Worm (Caenorhabditis elegans) whole organism, L3 larva: ENCODE measurements around the gene F40G9.7.

Experiments
- R02D3.7 ChIP-seq: fragments of 150-350 bp; optimal IDR thresholded peaks from 2 replicates; lab custom pipeline; 2014; ENCODE audit warnings: missing biosample characterization, missing genetic modification characterization
- ZK546.5 ChIP-seq: sonication (generic microtip); optimal IDR thresholded peaks from 2 replicates; lab custom pipeline; 2017; ENCODE audit warnings: missing biosample characterization, missing genetic modification characterization
- aly-2 ChIP-seq: fragments of 150-350 bp; optimal IDR thresholded peaks from 2 replicates; lab custom pipeline; 2014; ENCODE audit warnings: missing biosample characterization, missing genetic modification characterization
- ama-1 ChIP-seq: fragments of 150-350 bp; optimal IDR thresholded peaks from 2 replicates; lab custom pipeline; 2018
- ceh-28 ChIP-seq: fragments of 150-350 bp; optimal IDR thresholded peaks from 2 replicates; lab custom pipeline; 2014; ENCODE audit warnings: missing biosample characterization, missing genetic modification reagents, missing genetic modification characterization
- egl-27 ChIP-seq: sonication (generic microtip); optimal IDR thresholded peaks from 4 replicates; lab custom pipeline; 2017; ENCODE audit warnings: missing biosample characterization, missing genetic modification reagents, missing genetic modification characterization
- egl-5 ChIP-seq: fragments of 150-350 bp; optimal IDR thresholded peaks from 2 replicates; lab custom pipeline; 2017; ENCODE audit warnings: missing biosample characterization, missing genetic modification reagents, missing genetic modification characterization, inconsistent platforms
- elt-2 ChIP-seq: sonication (generic microtip); optimal IDR thresholded peaks from 2 replicates; lab custom pipeline; 2016; ENCODE audit warnings: missing genetic modification reagents, mild to moderate bottlenecking, missing genetic modification characterization, missing compliant biosample characterization
- elt-3 ChIP-seq, 3 experiments: fragments of 150-350 bp in 1 of 3; sonication (generic microtip) in 2 of 3; optimal IDR thresholded peaks; 2 replicates in 2 of 3; 4 replicates in 1 of 3; lab custom pipeline; 2014 to 2017; ENCODE audit warnings: missing biosample characterization in 3 of 3, missing genetic modification characterization in 3 of 3
- eor-1 ChIP-seq, 2 experiments: fragments of 150-350 bp; optimal IDR thresholded peaks; 2 replicates each; lab custom pipeline; 2014 to 2018; ENCODE audit warnings: missing biosample characterization in 2 of 2, missing genetic modification characterization in 2 of 2
- fkh-10 ChIP-seq: sonication (generic microtip); optimal IDR thresholded peaks from 2 replicates; lab custom pipeline; 2017; ENCODE audit warnings: missing biosample characterization, missing genetic modification reagents, missing genetic modification characterization
- fos-1 ChIP-seq: fragments of 150-350 bp; optimal IDR thresholded peaks from 2 replicates; lab custom pipeline; 2014; ENCODE audit warnings: missing biosample characterization, missing genetic modification characterization
- hmg-11 ChIP-seq: sonication (generic microtip); optimal IDR thresholded peaks from 2 replicates; lab custom pipeline; 2016; ENCODE audit warnings: missing genetic modification characterization, missing compliant biosample characterization
- jun-1 ChIP-seq: fragments of 150-350 bp; optimal IDR thresholded peaks from 2 replicates; lab custom pipeline; 2014; ENCODE audit warnings: missing biosample characterization, missing genetic modification reagents, missing genetic modification characterization
- lin-15B ChIP-seq: fragments of 150-350 bp; optimal IDR thresholded peaks from 2 replicates; lab custom pipeline; 2014; ENCODE audit warnings: missing biosample characterization, missing genetic modification characterization
- lin-39 ChIP-seq: fragments of 150-350 bp; optimal IDR thresholded peaks from 2 replicates; lab custom pipeline; 2018; ENCODE audit warnings: missing biosample characterization, missing genetic modification reagents, missing genetic modification characterization
- mdl-1 ChIP-seq: fragments of 150-350 bp; optimal IDR thresholded peaks from 2 replicates; lab custom pipeline; 2014; ENCODE audit warnings: missing biosample characterization, missing genetic modification characterization
- nfya-1 ChIP-seq: sonication (generic microtip); optimal IDR thresholded peaks from 2 replicates; lab custom pipeline; 2017; ENCODE audit warnings: missing genetic modification characterization, mild to moderate bottlenecking, missing compliant biosample characterization, antibody characterized with exemption, moderate library complexity; ENCODE audit not compliant: insufficient read depth
- nhr-11 ChIP-seq: fragments of 150-350 bp; optimal IDR thresholded peaks from 2 replicates; lab custom pipeline; 2014; ENCODE audit warnings: missing biosample characterization, missing genetic modification characterization
- nhr-23 ChIP-seq: fragments of 150-350 bp; optimal IDR thresholded peaks from 2 replicates; lab custom pipeline; 2014; ENCODE audit warnings: missing biosample characterization, missing genetic modification reagents, missing genetic modification characterization
- nhr-237 ChIP-seq: fragments of 150-350 bp; optimal IDR thresholded peaks from 2 replicates; lab custom pipeline; 2014; ENCODE audit warnings: missing biosample characterization, missing genetic modification characterization
- nhr-43 ChIP-seq: sonication (generic microtip); optimal IDR thresholded peaks from 2 replicates; lab custom pipeline; 2016; ENCODE audit warnings: mild to moderate bottlenecking, missing genetic modification characterization, missing compliant biosample characterization; ENCODE audit not compliant: poor library complexity, severe bottlenecking
- nhr-67 ChIP-seq: fragments of 150-350 bp; optimal IDR thresholded peaks from 2 replicates; lab custom pipeline; 2014; ENCODE audit warnings: missing biosample characterization, missing genetic modification characterization
- nhr-76 ChIP-seq: fragments of 150-350 bp; sonication (generic microtip); optimal IDR thresholded peaks from 5 replicates; lab custom pipeline; 2014; ENCODE audit warnings: missing biosample characterization, missing genetic modification characterization
- nhr-77 ChIP-seq: fragments of 150-350 bp; optimal IDR thresholded peaks from 2 replicates; lab custom pipeline; 2014; ENCODE audit warnings: missing biosample characterization, missing genetic modification characterization
- pha-4 ChIP-seq: fragments of 150-350 bp; optimal IDR thresholded peaks from 2 replicates; lab custom pipeline; 2014; ENCODE audit warnings: missing biosample characterization, missing genetic modification reagents, missing genetic modification characterization
- pqm-1 ChIP-seq: fragments of 150-350 bp; optimal IDR thresholded peaks from 2 replicates; lab custom pipeline; 2017; ENCODE audit warnings: missing biosample characterization, missing genetic modification characterization, inconsistent platforms
- skn-1 ChIP-seq: fragments of 150-350 bp; optimal IDR thresholded peaks from 2 replicates; lab custom pipeline; 2014; ENCODE audit warnings: missing biosample characterization, missing genetic modification characterization
- unc-39 ChIP-seq: sonication (generic microtip); optimal IDR thresholded peaks from 4 replicates; lab custom pipeline; 2017; ENCODE audit warnings: missing biosample characterization, missing genetic modification characterization
- zag-1 ChIP-seq: fragments of 150-350 bp; optimal IDR thresholded peaks from 2 replicates; lab custom pipeline; 2014; ENCODE audit warnings: missing biosample characterization, missing genetic modification characterization
- ztf-4 ChIP-seq: fragments of 150-350 bp; optimal IDR thresholded peaks from 2 replicates; lab custom pipeline; 2014; ENCODE audit warnings: missing biosample characterization, missing genetic modification characterization

The F40G9.7 gene

DNA sequence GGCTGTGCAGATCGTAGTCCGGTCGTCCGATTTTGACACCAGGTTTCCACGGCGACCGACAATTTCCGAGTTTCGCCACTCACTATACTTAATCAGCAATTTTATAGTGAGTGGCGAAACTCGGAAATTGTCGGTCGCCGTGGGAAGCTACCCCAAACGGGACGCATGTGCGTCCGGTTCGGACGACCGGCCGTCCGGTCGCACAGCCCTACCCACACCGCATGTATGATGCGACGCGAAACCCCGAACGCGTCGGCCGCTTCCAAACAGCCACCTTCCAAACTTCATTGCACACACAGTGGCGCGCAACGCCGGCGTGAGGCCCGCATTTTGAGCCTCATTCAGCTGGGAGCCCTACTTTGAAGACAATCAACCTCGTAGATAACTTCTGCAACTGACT, 14.4 kb upstream of the F40G9.7 start:
- TF ChIP-seq ama-1 (lab: Kevin White, UChicago) (no peak), R02D3.7 (no peak), nhr-77 (tag; lab: Kevin White, UChicago) (no peak), nhr-237 (tag; lab: Kevin White, UChicago) (no peak), jun-1 (no peak), ceh-28 (tag; lab: Kevin White, UChicago) (no peak), skn-1 (tag; lab: Kevin White, UChicago) (no peak), mdl-1 (tag; lab: Kevin White, UChicago) (no peak), nhr-11 (tag; lab: Kevin White, UChicago) (no peak), nhr-67 (tag; lab: Kevin White, UChicago) (no peak), unc-39 (tag; lab: Kevin White, UChicago) (no peak), ztf-4 (no peak), nhr-43 (tag; lab: Kevin White, UChicago) (no peak)

DNA sequence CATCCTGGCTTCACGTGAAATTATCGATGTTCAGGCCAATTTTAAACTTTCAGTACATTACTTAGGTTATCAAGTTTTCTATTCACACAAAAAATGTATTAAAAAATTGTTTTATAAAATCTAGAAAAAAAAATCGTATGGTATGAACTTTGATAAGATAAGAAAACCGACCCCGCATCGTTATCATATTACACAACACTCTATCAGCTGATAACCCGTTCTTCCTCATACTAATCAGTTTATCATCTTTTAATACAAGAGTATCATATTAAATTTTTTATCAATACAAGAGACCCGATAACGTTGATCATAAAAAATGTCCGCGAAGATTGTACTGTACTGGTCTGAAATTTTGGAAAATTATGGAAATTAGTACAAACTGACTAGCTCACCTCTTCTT, 11.3 kb upstream of the F40G9.7 start:
- no peak for TF ChIP-seq aly-2 (tag; lab: Kevin White, UChicago)
- TF ChIP-seq jun-1 = peak; percentile 98
- no peak for TF ChIP-seq unc-39 (tag; lab: Kevin White, UChicago)
- no peak for TF ChIP-seq ztf-4
- peak; percentile 81 for TF ChIP-seq egl-27 (tag; lab: Kevin White, UChicago)
- no peak for TF ChIP-seq ZK546.5
- no peak for TF ChIP-seq nhr-23 (tag; lab: Kevin White, UChicago)
- no peak for TF ChIP-seq eor-1 (tag; optimal IDR thresholded peaks at IDR 0.05; lab: Kevin White, UChicago)
- TF ChIP-seq pqm-1 (tag; lab: Kevin White, UChicago) = peak; percentile 100
- peak; percentile 45 for TF ChIP-seq fos-1 (tag; lab: Kevin White, UChicago)
- TF ChIP-seq lin-39 = no peak
- no peak for TF ChIP-seq lin-15B (tag; lab: Kevin White, UChicago)
- TF ChIP-seq ceh-28 (tag; lab: Kevin White, UChicago) = no peak
- TF ChIP-seq elt-2 (tag; lab: Kevin White, UChicago) = peak; percentile 100
- peak; percentile 26 for TF ChIP-seq skn-1 (tag; lab: Kevin White, UChicago)
- TF ChIP-seq hmg-11 (tag; lab: Kevin White, UChicago) = no peak
- TF ChIP-seq zag-1 (tag; lab: Kevin White, UChicago) = no peak
- peak in 2 of 3 experiments; percentile 1 to 56 for TF ChIP-seq elt-3 (tag; optimal IDR thresholded peaks at IDR 0.05; lab: Kevin White, UChicago)

DNA sequence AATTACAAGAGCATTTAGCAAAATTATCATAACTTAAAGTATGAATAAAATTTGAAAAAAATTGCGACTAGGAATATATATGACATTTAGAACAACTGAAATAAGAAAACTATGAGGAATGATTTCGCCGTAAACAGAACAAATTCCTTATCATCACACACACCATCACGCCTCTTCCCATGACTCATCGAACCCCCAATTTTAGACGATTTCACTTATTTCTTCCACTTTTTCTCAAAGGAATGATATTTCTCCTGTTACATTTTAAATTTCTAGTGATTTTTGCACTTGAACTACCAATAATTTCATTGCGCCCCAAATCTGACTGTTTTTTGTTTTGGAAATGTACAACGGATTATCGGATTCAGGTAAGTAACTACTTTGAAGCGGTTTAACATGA, 8.8 kb upstream of the F40G9.7 start, which contains the start of the genes zig-13 and ver-1:
Gene zig-13 (minus strand): TSS at position 101 of the 400 bp plus-strand sequence.
Gene ver-1 (plus strand): TSS at position 180 of the 400 bp plus-strand sequence.
- TF ChIP-seq pha-4 (tag; lab: Kevin White, UChicago) (no peak), nfya-1 (tag; lab: Kevin White, UChicago) (no peak), nhr-77 (tag; lab: Kevin White, UChicago) (no peak)

DNA sequence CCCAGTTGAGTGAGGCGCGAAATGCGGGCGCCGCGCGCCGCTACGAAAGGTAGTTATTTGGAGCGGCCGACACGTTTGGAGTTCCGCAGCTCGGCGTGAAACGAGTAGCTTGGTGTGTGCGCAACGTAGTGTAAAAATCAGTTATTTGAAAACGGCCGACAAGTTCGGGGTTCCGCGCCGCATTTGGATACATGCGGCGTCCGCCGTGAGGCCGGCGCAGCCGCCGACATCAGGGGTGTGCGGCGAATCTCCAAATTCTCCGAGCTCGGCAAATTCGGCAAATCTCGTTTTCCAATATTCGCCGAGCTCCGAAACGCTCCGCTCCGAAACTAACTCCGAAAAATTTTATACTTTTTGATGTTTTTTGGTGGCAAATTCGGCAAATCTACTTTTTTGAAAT, 7.5 kb upstream of the F40G9.7 start:
- TF ChIP-seq pqm-1 (tag; lab: Kevin White, UChicago) = no peak

DNA sequence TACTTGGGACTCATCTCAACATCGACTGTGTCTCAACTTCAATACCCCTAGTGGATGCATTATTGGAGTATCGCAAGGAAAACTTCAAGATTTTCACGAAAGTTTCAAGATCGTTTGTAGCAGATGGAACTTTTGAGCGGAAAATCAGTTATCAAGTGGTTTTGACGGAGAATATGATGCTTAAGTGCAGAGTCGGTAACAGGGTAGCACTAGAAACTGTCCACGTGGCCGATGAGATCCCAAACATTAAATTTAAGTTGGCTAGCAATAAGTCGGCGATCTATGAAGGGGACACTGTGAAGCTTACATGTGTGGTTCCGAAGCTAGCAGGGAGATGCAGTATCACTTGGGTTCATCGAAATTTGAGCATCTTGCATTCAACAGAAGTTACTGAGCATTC, 6.3 kb upstream of the F40G9.7 start:
- TF ChIP-seq eor-1 (tag; optimal IDR thresholded peaks at IDR 0.05; lab: Kevin White, UChicago) (no peak), pha-4 (tag; lab: Kevin White, UChicago) (no peak), nhr-43 (tag; lab: Kevin White, UChicago) (no peak), pqm-1 (tag; lab: Kevin White, UChicago) (no peak), fkh-10 (GFP tag; lab: Kevin White, UChicago) (no peak), egl-5 (no peak)

DNA sequence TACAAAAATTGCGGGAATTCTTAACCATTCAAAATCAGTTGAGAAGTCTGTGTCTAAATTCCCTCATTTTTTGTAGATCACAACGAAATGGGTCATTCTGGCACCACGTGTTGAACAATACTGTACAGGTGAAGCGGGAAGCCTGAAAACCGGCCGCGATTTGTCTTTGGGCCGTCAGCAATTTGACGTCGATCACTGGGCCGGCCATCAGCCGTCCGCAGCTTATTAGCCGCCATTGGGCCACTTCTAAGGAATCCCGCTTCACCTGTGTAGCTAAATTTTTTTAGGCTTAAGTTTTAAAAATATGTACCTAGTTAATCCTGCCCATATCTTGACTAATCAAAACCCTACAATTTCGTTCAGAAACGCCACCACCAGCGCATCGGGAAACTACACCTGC, 5.8 kb upstream of the F40G9.7 start:
- TF ChIP-seq nhr-23 (tag; lab: Kevin White, UChicago) (no peak), nhr-76 (tag; lab: Kevin White, UChicago) (no peak), elt-3 (tag; optimal IDR thresholded peaks at IDR 0.05; lab: Kevin White, UChicago) (no peak)
